Worm (Caenorhabditis elegans) whole organism, late embryonic: ENCODE data around the gene Y56A3A.28.

Experiments used
- ama-1 ChIP-seq: fragments of 150-350 bp; optimal IDR thresholded peaks from 2 replicates; lab custom pipeline; 2014
- che-1 ChIP-seq: sonication (generic microtip); optimal IDR thresholded peaks from 2 replicates; lab custom pipeline; 2016; ENCODE audit warnings: mild to moderate bottlenecking, missing genetic modification characterization, missing compliant biosample characterization
- dmd-4 ChIP-seq: sonication (generic microtip); optimal IDR thresholded peaks from 2 replicates; lab custom pipeline; 2016; ENCODE audit warnings: borderline replicate concordance, missing genetic modification characterization, missing compliant biosample characterization
- hlh-30 ChIP-seq: sonication (generic microtip); optimal IDR thresholded peaks from 2 replicates; lab custom pipeline; 2017; ENCODE audit warnings: antibody characterized with exemption, missing genetic modification characterization, missing compliant biosample characterization; ENCODE audit not compliant: insufficient read depth
- lin-11 ChIP-seq: fragments of 200-800 bp; sonication (Bioruptor generic); optimal IDR thresholded peaks from 2 replicates; lab custom pipeline; 2018; ENCODE audit warnings: mild to moderate bottlenecking, missing genetic modification characterization, missing compliant biosample characterization
- madf-2 ChIP-seq: sonication (generic microtip); optimal IDR thresholded peaks from 2 replicates; lab custom pipeline; 2017; ENCODE audit warnings: missing genetic modification characterization, missing compliant biosample characterization
- mec-3 ChIP-seq: sonication (generic microtip); optimal IDR thresholded peaks from 2 replicates; lab custom pipeline; 2016; ENCODE audit warnings: borderline replicate concordance, missing genetic modification characterization, missing compliant biosample characterization
- odd-2 ChIP-seq: sonication (generic microtip); optimal IDR thresholded peaks from 2 replicates; lab custom pipeline; 2017; ENCODE audit warnings: antibody characterized with exemption, mild to moderate bottlenecking, missing genetic modification characterization, missing compliant biosample characterization
- pha-2 ChIP-seq: sonication (generic microtip); optimal IDR thresholded peaks from 2 replicates; lab custom pipeline; 2017; ENCODE audit warnings: mild to moderate bottlenecking, missing genetic modification characterization, missing compliant biosample characterization
- rnt-1 ChIP-seq: sonication (generic microtip); optimal IDR thresholded peaks from 2 replicates; lab custom pipeline; 2016; ENCODE audit warnings: missing genetic modification characterization, missing compliant biosample characterization
- tbx-2 ChIP-seq: sonication (generic microtip); optimal IDR thresholded peaks from 2 replicates; lab custom pipeline; 2016; ENCODE audit warnings: missing genetic modification characterization, missing compliant biosample characterization
- unc-42 ChIP-seq: sonication (generic microtip); optimal IDR thresholded peaks from 2 replicates; lab custom pipeline; 2016; ENCODE audit warnings: missing genotype, missing genetic modification characterization, missing compliant biosample characterization
- zip-5 ChIP-seq: sonication (generic microtip); optimal IDR thresholded peaks from 2 replicates; lab custom pipeline; 2016; ENCODE audit warnings: missing genetic modification characterization, missing compliant biosample characterization

ce11 chrIII:12009764-12010163 is 38.6 kb upstream of the Y56A3A.28 start:
- TF ChIP-seq lin-11 (no peak), ama-1 (no peak), rnt-1 (tag; lab: Kevin White, UChicago) (no peak), mec-3 (no peak), unc-42 (tag; lab: Kevin White, UChicago) (no peak), madf-2 (tag; lab: Kevin White, UChicago) (no peak), pha-2 (tag; lab: Kevin White, UChicago) (no peak), odd-2 (tag; lab: Kevin White, UChicago) (no peak), tbx-2 (tag; lab: Kevin White, UChicago) (no peak), dmd-4 (tag; lab: Kevin White, UChicago) (no peak), zip-5 (tag; lab: Kevin White, UChicago) (no peak), che-1 (tag; lab: Kevin White, UChicago) (no peak), hlh-30 (tag; lab: Kevin White, UChicago) (no peak)
